Fruit fly (Drosophila melanogaster) whole organism, embryonic: Measurements from ENCODE around the gene raw.

Source experiments
- Ada2b ChIP-seq: fragments of 200-800 bp; sonication (Bioruptor generic); IDR thresholded peaks from 2 replicates; pipeline ENCODE4 v1.3.6; 2022; ENCODE audit warnings: missing biosample characterization, missing genetic modification characterization
- Adf1 ChIP-seq: fragments of 200-800 bp; sonication (Bioruptor generic); IDR thresholded peaks from 2 replicates; pipeline ENCODE4 v1.3.6; 2022; ENCODE audit warnings: missing biosample characterization, missing genetic modification characterization
- CG11398 ChIP-seq: fragments of 200-800 bp; sonication (Bioruptor generic); optimal IDR thresholded peaks from 2 replicates; lab custom pipeline; 2016; ENCODE audit warnings: missing biosample characterization, missing genetic modification characterization
- CG1832 ChIP-seq: fragments of 200-800 bp; sonication (Bioruptor generic); optimal IDR thresholded peaks from 2 replicates; lab custom pipeline; 2017; ENCODE audit warnings: missing biosample characterization, mild to moderate bottlenecking, missing genetic modification characterization, inconsistent platforms
- CG3065 ChIP-seq: fragments of 200-800 bp; sonication (Bioruptor generic); optimal IDR thresholded peaks from 2 replicates; lab custom pipeline; 2016; ENCODE audit warnings: missing biosample characterization, missing genetic modification characterization
- CG31388 ChIP-seq: fragments of 200-800 bp; sonication (Bioruptor generic); optimal IDR thresholded peaks from 2 replicates; lab custom pipeline; 2016; ENCODE audit warnings: missing biosample characterization, missing genetic modification characterization
- CG32772 ChIP-seq: fragments of 200-800 bp; sonication (Bioruptor generic); IDR thresholded peaks from 2 replicates; pipeline ENCODE4 v1.3.6; 2022; ENCODE audit warnings: missing biosample characterization, missing genetic modification characterization
- CG34224 ChIP-seq: fragments of 200-800 bp; sonication (Bioruptor generic); IDR thresholded peaks from 3 replicates; pipeline ENCODE4 v1.3.6; 2022; ENCODE audit warnings: missing biosample characterization, missing genetic modification characterization; ENCODE audit not compliant: partially characterized antibody
- CG34376 ChIP-seq: fragments of 200-800 bp; sonication (Bioruptor generic); optimal IDR thresholded peaks from 2 replicates; lab custom pipeline; 2018; ENCODE audit warnings: missing biosample characterization, mild to moderate bottlenecking, missing genetic modification characterization
- CG4854 ChIP-seq: fragments of 200-800 bp; sonication (Bioruptor generic); optimal IDR thresholded peaks from 2 replicates; lab custom pipeline; 2016; ENCODE audit warnings: missing biosample characterization, missing genetic modification characterization, inconsistent platforms
- CG7987 ChIP-seq: fragments of 200-800 bp; sonication (Bioruptor generic); optimal IDR thresholded peaks from 2 replicates; lab custom pipeline; 2018; ENCODE audit warnings: missing biosample characterization, mild to moderate bottlenecking, missing genetic modification characterization, moderate library complexity
- CG9797 ChIP-seq: fragments of 200-800 bp; sonication (Bioruptor generic); optimal IDR thresholded peaks from 3 replicates; lab custom pipeline; 2018; ENCODE audit warnings: missing biosample characterization, mild to moderate bottlenecking, missing genetic modification characterization
- D19A ChIP-seq: fragments of 200-800 bp; optimal IDR thresholded peaks from 3 replicates; lab custom pipeline; 2019; ENCODE audit warnings: missing biosample characterization, mild to moderate bottlenecking, missing genetic modification characterization, moderate library complexity
- Gsc ChIP-seq: fragments of 200-800 bp; sonication (Bioruptor generic); IDR thresholded peaks from 2 replicates; pipeline ENCODE4 v1.3.6; 2022; ENCODE audit warnings: missing biosample characterization, missing genetic modification characterization
- Gug ChIP-seq: fragments of 200-800 bp; sonication (Bioruptor generic); IDR thresholded peaks from 4 replicates; pipeline ENCODE4 v1.3.6; 2022; ENCODE audit warnings: missing biosample characterization, missing genetic modification characterization
- H15 ChIP-seq: fragments of 200-800 bp; sonication (Bioruptor generic); IDR thresholded peaks from 3 replicates; pipeline ENCODE4 v1.3.6; 2022; ENCODE audit warnings: missing biosample characterization, missing genetic modification characterization
- HLHmδ ChIP-seq: fragments of 200-800 bp; sonication (Bioruptor generic); optimal IDR thresholded peaks from 2 replicates; lab custom pipeline; 2018; ENCODE audit warnings: missing biosample characterization, mild to moderate bottlenecking, missing genetic modification characterization, moderate library complexity
- HmgD ChIP-seq: fragments of 200-800 bp; sonication (Bioruptor generic); optimal IDR thresholded peaks from 3 replicates; lab custom pipeline; 2016; ENCODE audit warnings: missing biosample characterization, missing genetic modification characterization
- HmgZ ChIP-seq: fragments of 200-800 bp; sonication (Bioruptor generic); optimal IDR thresholded peaks from 2 replicates; lab custom pipeline; 2018; ENCODE audit warnings: missing biosample characterization, mild to moderate bottlenecking, missing genetic modification characterization
- Jarid2 ChIP-seq: fragments of 200-800 bp; sonication (Bioruptor generic); optimal IDR thresholded peaks from 3 replicates; lab custom pipeline; 2017; ENCODE audit warnings: mild to moderate bottlenecking, missing biosample characterization, missing genetic modification reagents, missing genetic modification characterization
- MESR4 ChIP-seq: fragments of 200-800 bp; sonication (Bioruptor generic); optimal IDR thresholded peaks from 2 replicates; lab custom pipeline; 2018; ENCODE audit warnings: missing biosample characterization, mild to moderate bottlenecking, missing genetic modification characterization, moderate library complexity
- MTF-1 ChIP-seq: fragments of 200-800 bp; sonication (Bioruptor generic); optimal IDR thresholded peaks from 2 replicates; lab custom pipeline; 2018; ENCODE audit warnings: missing biosample characterization, mild to moderate bottlenecking, missing genetic modification characterization, borderline replicate concordance
- Taf1 ChIP-seq: fragments of 200-800 bp; sonication (Bioruptor generic); IDR thresholded peaks from 2 replicates; pipeline ENCODE4 v1.3.6; 2022; ENCODE audit warnings: missing biosample characterization, missing genetic modification characterization
- amos ChIP-seq: fragments of 200-800 bp; sonication (Bioruptor generic); IDR thresholded peaks from 2 replicates; pipeline ENCODE4 v1.3.6; 2022; ENCODE audit warnings: missing biosample characterization, missing genetic modification characterization; ENCODE audit not compliant: partially characterized antibody
- ara ChIP-seq: fragments of 200-800 bp; sonication (Bioruptor generic); IDR thresholded peaks from 2 replicates; pipeline ENCODE4 v1.3.6; 2022; ENCODE audit warnings: missing biosample characterization, missing genetic modification characterization
- caup ChIP-seq: fragments of 200-800 bp; sonication (Bioruptor generic); optimal IDR thresholded peaks from 3 replicates; lab custom pipeline; 2017; ENCODE audit warnings: missing biosample characterization, mild to moderate bottlenecking, missing genetic modification characterization, moderate library complexity; ENCODE audit not compliant: severe bottlenecking
- chn ChIP-seq: fragments of 200-800 bp; sonication (Bioruptor generic); optimal IDR thresholded peaks from 2 replicates; lab custom pipeline; 2016; ENCODE audit warnings: missing biosample characterization, missing genetic modification characterization
- crol ChIP-seq: fragments of 200-800 bp; sonication (Bioruptor generic); IDR thresholded peaks from 2 replicates; pipeline ENCODE4 v1.3.6; 2022; ENCODE audit warnings: missing biosample characterization, missing genetic modification characterization
- dpn ChIP-seq, 2 experiments: fragments of 200-800 bp; sonication (Bioruptor generic); optimal IDR thresholded peaks; 3 replicates each; lab custom pipeline; 2016; ENCODE audit warnings: missing biosample characterization in 2 of 2, missing genetic modification characterization in 2 of 2
- exex ChIP-seq: fragments of 200-800 bp; sonication (Bioruptor generic); optimal IDR thresholded peaks from 4 replicates; lab custom pipeline; 2018; ENCODE audit warnings: missing biosample characterization, mild to moderate bottlenecking, missing genetic modification characterization, moderate library complexity
- gce ChIP-seq: fragments of 200-800 bp; sonication (Bioruptor generic); IDR thresholded peaks from 3 replicates; pipeline ENCODE4 v1.3.6; 2022; ENCODE audit warnings: missing biosample characterization, missing genetic modification characterization
- grn ChIP-seq: fragments of 200-800 bp; sonication (Bioruptor generic); optimal IDR thresholded peaks from 3 replicates; lab custom pipeline; 2017; ENCODE audit warnings: missing biosample characterization, missing genetic modification characterization
- hkb ChIP-seq, 2 experiments: fragments of 200-800 bp in 1 of 2; fragments of >200 bp in 1 of 2; sonication (Bioruptor generic) in 1 of 2; IDR thresholded peaks in 1 of 2; optimal IDR thresholded peaks in 1 of 2; 2 replicates each; pipeline versions ENCODE4 v1.3.6 to Lab custom; 2017 to 2022; ENCODE audit warnings: missing biosample characterization in 1 of 2, missing genetic modification characterization in 1 of 2
- jigr1 ChIP-seq: fragments of 200-800 bp; sonication (Bioruptor generic); IDR thresholded peaks from 3 replicates; pipeline ENCODE4 v1.3.6; 2022; ENCODE audit warnings: missing biosample characterization, missing genetic modification characterization
- lab ChIP-seq: fragments of 200-800 bp; sonication (Bioruptor generic); optimal IDR thresholded peaks from 3 replicates; lab custom pipeline; 2017; ENCODE audit warnings: missing biosample characterization, missing genetic modification characterization, mild to moderate bottlenecking, moderate library complexity, missing genetic modification reagents
- pan ChIP-seq, 4 experiments: fragments of >200 bp in 3 of 4; fragments of 200-800 bp in 1 of 4; sonication (Bioruptor generic) in 1 of 4; optimal IDR thresholded peaks in 3 of 4; IDR thresholded peaks in 1 of 4; 2 replicates each; pipeline versions ENCODE4 v1.3.6 to Lab custom; 2017 to 2022; ENCODE audit warnings: missing biosample characterization in 2 of 4, missing genetic modification characterization in 2 of 4, mixed read lengths in 1 of 4
- so ChIP-seq: fragments of 200-800 bp; sonication (Bioruptor generic); IDR thresholded peaks from 3 replicates; pipeline ENCODE4 v1.3.6; 2022; ENCODE audit warnings: missing biosample characterization, missing genetic modification characterization
- sr ChIP-seq: fragments of 200-800 bp; sonication (Bioruptor generic); IDR thresholded peaks from 3 replicates; pipeline ENCODE4 v1.3.6; 2022; ENCODE audit warnings: missing biosample characterization, missing genetic modification characterization
- sug ChIP-seq: fragments of 200-800 bp; optimal IDR thresholded peaks from 2 replicates; lab custom pipeline; 2019; ENCODE audit warnings: missing biosample characterization, mild to moderate bottlenecking, missing genetic modification characterization, moderate library complexity
- tll ChIP-seq, 2 experiments: fragments of 200-800 bp in 1 of 2; fragments of >200 bp in 1 of 2; sonication (Bioruptor generic) in 1 of 2; optimal IDR thresholded peaks; 2 replicates each; lab custom pipeline; 2017 to 2019; ENCODE audit warnings: missing biosample characterization in 2 of 2, missing genetic modification characterization in 2 of 2, mild to moderate bottlenecking in 1 of 2, moderate library complexity in 1 of 2

The raw gene

dm6 chr2L:8787575-8787974 is 47.1 kb upstream of the raw start (continued):
- TF ChIP-seq MTF-1 (GFP tag; lab: Kevin White, UChicago) (no peak), Taf1 (GFP tag; lab: Robert Waterston, UW) (no peak), D19A (peak; percentile 24), sr (GFP tag; lab: Robert Waterston, UW) (no peak), CG11398 (GFP tag; lab: Kevin White, UChicago) (no peak), CG9797 (GFP tag; lab: Kevin White, UChicago) (no peak), H15 (no peak)

- TF ChIP-seq ara (GFP tag; lab: Robert Waterston, UW) (no peak), Ada2b (GFP tag; lab: Robert Waterston, UW) (no peak), CG4854 (GFP tag; lab: Kevin White, UChicago) (no peak), CG3065 (GFP tag; lab: Kevin White, UChicago) (no peak), lab (GFP tag; lab: Kevin White, UChicago) (peak; percentile 4), grn (GFP tag; lab: Kevin White, UChicago) (peak; percentile 45), tll (GFP tag; optimal IDR thresholded peaks at IDR 0.05; lab: Kevin White, UChicago) (no peak), dpn (GFP tag; optimal IDR thresholded peaks at IDR 0.05; lab: Kevin White, UChicago) (no peak), jigr1 (no peak), gce (GFP tag; lab: Robert Waterston, UW) (no peak), sug (peak; percentile 23), exex (tag; lab: Kevin White, UChicago) (peak; percentile 97), CG32772 (GFP tag; lab: Robert Waterston, UW) (no peak), CG34224 (no peak)
Measured at dm6 chr2L:8784731-8785130, 44.3 kb upstream of the raw start.

dm6 chr2L:8782400-8782799 is 41.9 kb upstream of the raw start, which contains the start of gene CG42710:
Gene CG42710 (minus strand): TSS chr2L:8782500.
- TF ChIP-seq CG1832 (GFP tag; lab: Kevin White, UChicago) (no peak), caup (GFP tag; lab: Kevin White, UChicago) (no peak), CG31388 (no peak), crol (GFP tag; lab: Robert Waterston, UW) (no peak), pan (optimal IDR thresholded peaks at IDR 0.05; lab: Kevin White, UChicago) (no peak), pan (GFP tag; optimal IDR thresholded peaks at IDR 0.05 in 1 of 2, IDR thresholded peaks at IDR 0.05 in 1 of 2) (no peak), chn (GFP tag; lab: Kevin White, UChicago) (no peak), HmgD (GFP tag; lab: Kevin White, UChicago) (no peak), HLHmδ (GFP tag; lab: Kevin White, UChicago) (no peak), amos (GFP tag; lab: Robert Waterston, UW) (no peak), CG7987 (GFP tag; lab: Kevin White, UChicago) (no peak), Adf1 (no peak), Gsc (GFP tag; lab: Robert Waterston, UW) (no peak), MESR4 (GFP tag; lab: Kevin White, UChicago) (no peak), hkb (optimal IDR thresholded peaks at IDR 0.05; lab: Kevin White, UChicago) (no peak), hkb (GFP tag; IDR thresholded peaks at IDR 0.05; lab: Robert Waterston, UW) (no peak), CG34376 (GFP tag; lab: Kevin White, UChicago) (no peak), Gug (GFP tag; lab: Robert Waterston, UW) (no peak), Jarid2 (GFP tag; lab: Kevin White, UChicago) (no peak), so (GFP tag; lab: Robert Waterston, UW) (no peak), HmgZ (tag; lab: Kevin White, UChicago) (no peak)
